Fruit fly (Drosophila melanogaster): ENCODE measurements around the gene fusl.

dm6 chr2L:5288721-5289120 is 49.2 kb downstream of the fusl start, which contains the start of gene vri:
- no peak for TF ChIP-seq EcR (GFP tag; optimal IDR thresholded peaks at IDR 0.05)
- no peak for TF ChIP-seq Dll (optimal IDR thresholded peaks at IDR 0.05)
- TF ChIP-seq psq (optimal IDR thresholded peaks at IDR 0.05): no peak
- no peak for TF ChIP-seq usp (GFP tag; optimal IDR thresholded peaks at IDR 0.05)
- TF ChIP-seq CG8478 (optimal IDR thresholded peaks at IDR 0.05): no peak

Measured in whole organism.